Worm (Caenorhabditis elegans) whole organism, L4/young adult: ENCODE results near the gene str-134.

Experiments
- W03F9.2 ChIP-seq: fragments of 150-350 bp; optimal IDR thresholded peaks from 2 replicates; lab custom pipeline; 2014; ENCODE audit warnings: missing biosample characterization, missing genetic modification characterization
- dao-5 ChIP-seq: sonication (generic microtip); optimal IDR thresholded peaks from 2 replicates; lab custom pipeline; 2016; ENCODE audit warnings: missing genotype, missing genetic modification characterization, moderate library complexity, missing compliant biosample characterization
- him-1 ChIP-seq: sonication (generic microtip); optimal IDR thresholded peaks from 2 replicates; lab custom pipeline; 2016; ENCODE audit warnings: missing genotype, missing genetic modification reagents, missing genetic modification characterization, missing compliant biosample characterization

Gene str-134

ce11 chrV:752679-753333 is 9.4 kb downstream of the str-134 start, which contains the start of the genes str-262 and srp-1:
str-262 (minus strand) TSS chrV:752779.
srp-1 (plus strand) TSS chrV:753283.
- TF ChIP-seq W03F9.2 (tag; lab: Kevin White, UChicago) (no peak), him-1 (tag; lab: Kevin White, UChicago) (no peak), dao-5 (tag; lab: Kevin White, UChicago) (no peak)

- TF ChIP-seq him-1 (tag; lab: Kevin White, UChicago) (no peak), dao-5 (tag; lab: Kevin White, UChicago) (no peak), W03F9.2 (tag; lab: Kevin White, UChicago) (no peak)
Observed at ce11 chrV:756169-756568, 12.7 kb downstream of the str-134 start, which contains the start of gene str-20. str-20 (plus strand) TSS chrV:756469.

DNA sequence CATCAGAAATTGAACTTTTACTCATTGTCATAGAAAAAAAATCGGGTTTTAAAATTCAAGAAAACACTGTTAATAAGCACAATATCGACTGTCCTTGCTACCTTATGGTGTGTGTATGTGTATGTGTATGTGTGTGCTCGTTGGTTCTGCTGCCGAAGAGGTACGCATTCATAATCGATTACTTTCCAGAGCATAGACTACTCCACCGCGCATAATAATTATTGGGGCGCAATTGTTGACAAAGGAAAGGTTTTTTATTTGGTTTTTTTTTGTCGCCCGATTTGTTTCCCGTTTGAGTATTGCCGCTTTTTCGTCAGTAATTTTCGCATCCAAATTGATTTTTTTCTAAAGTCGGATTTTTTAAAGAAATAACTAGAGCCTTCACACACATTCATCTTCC is 17.8 kb downstream of the str-134 start, which contains the start of gene C05E4.15:
Gene C05E4.15 (minus strand): TSS at position 101 of the 400 bp plus-strand sequence.
- no peak for TF ChIP-seq him-1 (tag; lab: Kevin White, UChicago)
- TF ChIP-seq dao-5 (tag; lab: Kevin White, UChicago) = no peak

ce11 chrV:761882-762281 is 18.4 kb downstream of the str-134 start, which contains the start of gene C05E4.12:
C05E4.12 (minus strand) TSS chrV:761982.
- TF ChIP-seq W03F9.2 (tag; lab: Kevin White, UChicago) (no peak), him-1 (tag; lab: Kevin White, UChicago) (no peak), dao-5 (tag; lab: Kevin White, UChicago) (no peak)

DNA sequence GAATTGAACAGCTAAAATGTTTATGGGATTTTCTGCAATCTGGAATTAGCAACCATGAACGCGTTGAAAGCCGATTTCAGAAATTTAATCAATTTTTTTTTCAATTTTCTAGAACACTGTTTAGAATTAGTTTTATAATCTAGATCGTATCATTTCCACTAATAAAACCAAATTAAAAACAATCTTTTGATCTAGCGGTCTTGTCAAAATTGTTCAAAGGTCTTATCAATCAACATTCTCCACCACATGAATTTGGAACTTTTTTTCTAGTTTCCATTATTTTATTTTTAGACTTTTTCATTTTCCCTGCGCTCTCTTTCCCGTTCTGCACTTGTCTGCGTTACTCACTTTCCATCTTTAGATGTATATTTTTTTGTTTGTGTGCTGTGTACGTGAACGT is 18.9 kb downstream of the str-134 start, which contains the start of gene srp-2:
Gene srp-2 (plus strand): TSS at position 301 of the 400 bp plus-strand sequence.
- no peak for TF ChIP-seq W03F9.2 (tag; lab: Kevin White, UChicago)
- no peak for TF ChIP-seq dao-5 (tag; lab: Kevin White, UChicago)
- no peak for TF ChIP-seq him-1 (tag; lab: Kevin White, UChicago)

DNA sequence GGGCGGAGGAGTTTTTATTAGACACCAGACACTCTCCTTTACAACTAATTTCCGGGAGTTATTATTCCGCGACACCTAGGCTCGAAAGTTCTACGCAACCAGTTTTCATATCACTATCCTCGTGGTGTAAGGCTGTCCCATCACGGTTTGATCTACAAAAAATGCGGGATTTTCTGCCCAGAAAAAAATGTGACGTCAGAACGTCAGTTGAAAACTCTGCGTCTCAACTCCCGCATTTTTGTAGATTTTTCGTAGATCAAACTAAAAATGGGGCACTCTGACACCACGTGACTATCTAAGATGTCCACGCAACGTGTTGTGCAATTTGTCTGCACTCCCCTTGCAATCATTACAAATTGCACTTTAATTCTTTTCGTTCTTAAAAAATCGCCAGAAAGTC is 21.3 kb downstream of the str-134 start, which contains the start of gene str-238:
Gene str-238 (plus strand): TSS at position 301 of the 400 bp plus-strand sequence.
- no peak for TF ChIP-seq dao-5 (tag; lab: Kevin White, UChicago)

- TF ChIP-seq him-1 (tag; lab: Kevin White, UChicago) (no peak), dao-5 (tag; lab: Kevin White, UChicago) (no peak)
Observed at ce11 chrV:772210-772609, 28.8 kb downstream of the str-134 start.

DNA sequence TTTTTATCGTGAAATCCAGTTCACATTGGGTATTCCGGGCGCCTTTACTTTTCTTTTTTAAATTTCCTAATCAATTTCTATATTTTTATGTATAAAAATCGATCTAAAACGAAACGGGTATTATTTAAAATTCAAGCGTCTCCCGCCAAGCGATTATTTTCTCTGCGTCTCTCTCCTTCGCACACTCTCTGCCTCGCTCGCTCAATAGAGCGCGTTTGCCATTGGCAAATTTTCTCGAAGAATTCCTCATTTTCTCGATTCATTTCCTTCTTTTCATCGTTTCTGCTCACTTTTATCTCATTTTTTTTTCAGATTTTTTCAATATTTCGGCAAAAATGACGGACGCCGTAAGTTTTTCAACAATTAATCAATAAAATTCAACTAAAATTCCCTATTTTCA is 29.8 kb downstream of the str-134 start, which contains the start of gene sti-1:
Gene sti-1 (plus strand): TSS at position 263 of the 400 bp plus-strand sequence.
- TF ChIP-seq W03F9.2 (tag; lab: Kevin White, UChicago) (peak; percentile 79), dao-5 (tag; lab: Kevin White, UChicago) (no peak)

ce11 chrV:774341-774740 is 30.9 kb downstream of the str-134 start:
- no peak for TF ChIP-seq him-1 (tag; lab: Kevin White, UChicago)
- TF ChIP-seq W03F9.2 (tag; lab: Kevin White, UChicago) = no peak
- no peak for TF ChIP-seq dao-5 (tag; lab: Kevin White, UChicago)

- no peak for TF ChIP-seq dao-5 (tag; lab: Kevin White, UChicago)
- no peak for TF ChIP-seq W03F9.2 (tag; lab: Kevin White, UChicago)
- TF ChIP-seq him-1 (tag; lab: Kevin White, UChicago) = no peak
Observed at ce11 chrV:774875-775359, 31.5 kb downstream of the str-134 start, which contains the start of gene srbc-58. srbc-58 (plus strand) TSS chrV:774995.

DNA sequence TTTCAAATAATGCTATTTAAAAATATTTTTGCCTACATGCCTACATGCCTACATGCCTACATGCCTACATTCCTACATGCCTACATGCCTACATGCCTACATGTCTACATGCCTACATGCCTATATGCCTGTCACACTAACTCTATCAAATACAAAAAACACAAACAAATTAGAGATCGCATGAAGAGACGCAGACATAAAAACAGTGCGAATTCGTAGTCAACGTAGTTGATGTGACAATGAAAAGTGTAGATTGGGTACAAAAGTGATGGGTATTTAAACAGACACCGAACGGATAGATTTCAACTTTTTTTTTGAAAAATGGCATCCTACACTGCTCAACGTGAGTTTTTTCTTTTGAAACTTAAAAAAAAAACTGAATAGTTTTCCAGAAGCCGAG is 33.8 kb downstream of the str-134 start, which contains the start of gene R09E12.9:
Gene R09E12.9 (plus strand): TSS at position 316 of the 400 bp plus-strand sequence.
- TF ChIP-seq W03F9.2 (tag; lab: Kevin White, UChicago) = no peak
- no peak for TF ChIP-seq him-1 (tag; lab: Kevin White, UChicago)
- no peak for TF ChIP-seq dao-5 (tag; lab: Kevin White, UChicago)

DNA sequence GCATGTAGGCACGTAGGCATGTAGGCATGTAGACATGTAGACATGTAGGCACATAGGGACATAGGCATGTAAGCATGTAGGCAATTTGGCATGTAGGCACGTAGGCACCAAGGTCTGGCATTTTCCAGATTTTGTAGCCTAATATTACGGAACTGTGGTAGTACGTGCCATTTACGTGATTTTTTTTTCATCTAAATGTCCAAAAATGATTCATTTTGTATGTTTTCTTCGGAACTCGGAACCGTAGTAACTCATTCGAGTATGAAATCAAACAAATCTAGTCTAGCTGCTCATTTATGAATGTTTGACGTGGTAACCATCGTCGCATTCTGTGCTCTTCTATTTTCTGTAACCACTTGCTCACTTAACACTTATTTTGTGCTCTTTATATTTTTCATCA is 34.9 kb downstream of the str-134 start, which contains the start of gene srbc-59:
Gene srbc-59 (plus strand): TSS at position 301 of the 400 bp plus-strand sequence.
- TF ChIP-seq W03F9.2 (tag; lab: Kevin White, UChicago) (no peak), him-1 (tag; lab: Kevin White, UChicago) (no peak), dao-5 (tag; lab: Kevin White, UChicago) (no peak)

DNA sequence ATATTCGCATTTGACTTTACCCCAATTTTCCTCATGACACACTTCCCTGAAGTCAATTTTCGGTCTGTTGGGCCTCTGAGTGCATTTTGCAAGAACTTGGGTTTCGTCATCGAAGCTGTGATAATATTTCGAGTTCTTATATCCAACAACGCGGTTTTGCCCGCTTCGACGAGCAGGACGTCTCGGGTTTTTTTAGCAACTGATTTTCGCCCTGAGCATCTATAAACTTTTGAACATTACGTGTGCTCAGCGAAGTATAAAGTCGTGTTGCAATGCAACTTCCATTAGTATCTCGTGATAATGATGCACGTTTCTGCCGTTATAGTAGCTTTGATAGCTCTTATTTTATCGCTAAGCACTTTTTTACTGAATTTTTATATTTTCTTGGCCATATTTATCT is 36.6 kb downstream of the str-134 start, which contains the start of gene srbc-60:
Gene srbc-60 (plus strand): TSS at position 301 of the 400 bp plus-strand sequence.
- TF ChIP-seq W03F9.2 (tag; lab: Kevin White, UChicago) (no peak), him-1 (tag; lab: Kevin White, UChicago) (no peak), dao-5 (tag; lab: Kevin White, UChicago) (no peak)
